Fruit fly (Drosophila melanogaster): ENCODE results near the gene CG6277.

DNA sequence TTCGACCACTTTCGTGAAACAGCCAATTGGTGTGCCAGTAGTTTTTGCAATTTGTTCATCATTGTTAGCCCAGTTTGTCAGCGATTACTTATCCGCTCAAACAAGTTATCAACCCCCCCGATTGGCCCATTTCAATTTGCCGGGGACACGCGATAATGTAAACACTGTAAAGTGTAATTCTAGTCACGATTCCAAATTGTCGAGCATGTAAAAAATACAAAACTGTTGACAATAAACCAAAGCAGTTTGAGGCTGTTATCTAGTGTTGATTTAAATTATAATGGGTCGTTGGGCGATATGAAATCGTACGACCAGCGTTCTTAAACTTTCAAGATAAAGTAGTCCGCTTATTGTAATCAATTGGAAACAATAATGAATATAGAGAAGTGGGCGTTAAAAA lies 35.6 kb downstream of the CG6277 start:
- TF ChIP-seq CG13204 (GFP tag; optimal IDR thresholded peaks at IDR 0.05) = no peak
- TF ChIP-seq CG8159 (tag; optimal IDR thresholded peaks at IDR 0.05) = no peak
- TF ChIP-seq CG12605 (GFP tag; IDR thresholded peaks at IDR 0.05) = no peak
- no peak for TF ChIP-seq Snoo (tag; optimal IDR thresholded peaks at IDR 0.05)

Measured in whole organism, pupa.